Worm (Caenorhabditis elegans): ENCODE data around the gene puf-3.

puf-3 gene

ce11 chrIV:13549350-13549749, 37.4 kb upstream of the puf-3 start (continued):
- TF ChIP-seq madf-2 (tag; optimal IDR thresholded peaks at IDR 0.05) (no peak), dmd-4 (tag; optimal IDR thresholded peaks at IDR 0.05; ENCODE audit: borderline replicate concordance) (no peak), pax-1 (tag; optimal IDR thresholded peaks at IDR 0.05) (no peak), nhr-11 (tag; optimal IDR thresholded peaks at IDR 0.05) (no peak), npax-4 (tag; optimal IDR thresholded peaks at IDR 0.05) (peak; percentile 26), Y22D7AL.16 (tag; optimal IDR thresholded peaks at IDR 0.05) (no peak), ceh-2 (tag; optimal IDR thresholded peaks at IDR 0.05) (no peak), ceh-30 (tag; optimal IDR thresholded peaks at IDR 0.05) (no peak), nhr-232 (tag; optimal IDR thresholded peaks at IDR 0.05) (no peak), lim-6 (tag; optimal IDR thresholded peaks at IDR 0.05) (no peak), ttx-3 (tag; optimal IDR thresholded peaks at IDR 0.05) (peak; percentile 33), ceh-9 (tag; optimal IDR thresholded peaks at IDR 0.05) (no peak), fkh-10 (GFP tag; optimal IDR thresholded peaks at IDR 0.05) (no peak), rnt-1 (tag; optimal IDR thresholded peaks at IDR 0.05) (peak; percentile 1), unc-55 (GFP tag; optimal IDR thresholded peaks at IDR 0.05) (no peak), lin-11 (tag; optimal IDR thresholded peaks at IDR 0.05) (no peak), elt-4 (tag; optimal IDR thresholded peaks at IDR 0.05) (no peak), ceh-22 (tag; optimal IDR thresholded peaks at IDR 0.05) (no peak), gmeb-2 (tag; optimal IDR thresholded peaks at IDR 0.05) (peak; percentile 14), ceh-19 (GFP tag; optimal IDR thresholded peaks at IDR 0.05) (no peak), che-1 (tag; optimal IDR thresholded peaks at IDR 0.05) (peak; percentile 42), fax-1 (tag; optimal IDR thresholded peaks at IDR 0.05) (peak; percentile 73), unc-86 (tag; optimal IDR thresholded peaks at IDR 0.05) (no peak), ceh-24 (tag; optimal IDR thresholded peaks at IDR 0.05) (no peak), ahr-1 (tag; optimal IDR thresholded peaks at IDR 0.05) (no peak), hlh-13 (GFP tag; optimal IDR thresholded peaks at IDR 0.05) (no peak), pqm-1 (tag; optimal IDR thresholded peaks at IDR 0.05) (peak; percentile 22), K09A11.1 (tag; optimal IDR thresholded peaks at IDR 0.05; ENCODE audit: insufficient read depth) (no peak), C08G9.2 (tag; optimal IDR thresholded peaks at IDR 0.05) (no peak), sox-2 (GFP tag; IDR thresholded peaks at IDR 0.05) (no peak), K02D7.2 (tag; optimal IDR thresholded peaks at IDR 0.05) (peak; percentile 20), hlh-8 (tag; optimal IDR thresholded peaks at IDR 0.05) (peak; percentile 72), mec-3 (tag; optimal IDR thresholded peaks at IDR 0.05; ENCODE audit: borderline replicate concordance) (no peak)

DNA sequence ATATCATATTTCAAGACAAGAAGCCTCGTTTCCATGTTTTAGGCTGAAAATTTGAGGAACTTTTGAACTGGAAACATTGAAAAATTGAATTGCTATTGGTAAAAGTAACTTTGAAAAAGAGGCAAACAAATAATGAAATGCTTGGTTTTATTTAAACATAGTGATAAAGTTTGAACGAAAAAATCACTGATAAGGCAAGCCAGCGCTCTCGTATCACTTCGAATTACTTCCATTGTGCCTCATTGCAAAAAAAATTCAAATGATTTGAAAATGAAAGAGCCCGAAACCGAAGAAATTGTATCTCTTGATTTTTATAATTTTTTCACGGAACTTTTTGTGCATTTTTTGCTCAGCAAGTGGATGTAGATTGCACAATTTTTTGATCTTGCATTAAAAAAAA, 36.2 kb upstream of the puf-3 start, which contains the start of gene F52G2.3:
Gene F52G2.3, minus strand, starts transcription at position 43 of the 400 bp plus-strand sequence.
- TF ChIP-seq che-1 (tag; optimal IDR thresholded peaks at IDR 0.05) (no peak), ceh-14 (tag; optimal IDR thresholded peaks at IDR 0.05) (no peak), ama-1 (optimal IDR thresholded peaks at IDR 0.05) (no peak), ceh-30 (tag; optimal IDR thresholded peaks at IDR 0.05) (no peak), odd-2 (tag; optimal IDR thresholded peaks at IDR 0.05) (no peak), sox-4 (tag; optimal IDR thresholded peaks at IDR 0.05) (no peak), ref-2 (tag; optimal IDR thresholded peaks at IDR 0.05) (no peak), C08G9.2 (tag; optimal IDR thresholded peaks at IDR 0.05) (no peak), F13H6.1 (tag; optimal IDR thresholded peaks at IDR 0.05) (no peak), lin-11 (tag; optimal IDR thresholded peaks at IDR 0.05) (no peak), K02D7.2 (tag; optimal IDR thresholded peaks at IDR 0.05) (no peak), hlh-30 (tag; optimal IDR thresholded peaks at IDR 0.05; ENCODE audit: insufficient read depth) (no peak), ceh-6 (GFP tag; optimal IDR thresholded peaks at IDR 0.05) (no peak), mec-3 (tag; optimal IDR thresholded peaks at IDR 0.05; ENCODE audit: borderline replicate concordance) (no peak)

ce11 chrIV:13540165-13540564, 28.2 kb upstream of the puf-3 start, which contains the start of gene rsd-2:
TSS of gene rsd-2 (minus strand) at chrIV:13540265.
- TF ChIP-seq hlh-13 (GFP tag; optimal IDR thresholded peaks at IDR 0.05) (no peak), lin-11 (tag; optimal IDR thresholded peaks at IDR 0.05) (no peak), fkh-6 (tag; optimal IDR thresholded peaks at IDR 0.05) (no peak), pat-9 (tag; optimal IDR thresholded peaks at IDR 0.05) (no peak), hlh-6 (tag; optimal IDR thresholded peaks at IDR 0.05) (no peak), K09A11.1 (tag; optimal IDR thresholded peaks at IDR 0.05; ENCODE audit: insufficient read depth) (no peak)

Measured in whole organism, late embryonic.